Fruit fly (Drosophila melanogaster): Measurements from ENCODE around the gene CG9288.

Gene CG9288

DNA sequence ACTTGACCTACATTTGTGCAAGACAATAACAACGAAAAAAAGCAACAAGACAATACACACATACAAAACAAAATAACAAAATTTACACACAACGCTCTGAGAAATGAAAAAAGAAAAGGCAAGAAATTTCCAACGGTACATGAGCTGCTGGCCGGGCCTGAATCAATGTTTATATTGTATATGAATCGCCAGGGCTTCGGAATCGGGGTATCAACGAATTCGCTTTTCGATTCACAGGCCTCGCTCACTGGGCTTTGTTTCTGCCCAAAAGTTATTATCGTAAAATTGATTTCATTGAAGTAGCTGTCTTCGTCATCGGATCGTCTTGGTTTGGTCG is 36.9 kb downstream of the CG9288 start:
- TF ChIP-seq CG32006 (GFP tag; optimal IDR thresholded peaks at IDR 0.05) = no peak
- TF ChIP-seq Gug (GFP tag; IDR thresholded peaks at IDR 0.05) = no peak
- TF ChIP-seq eg (GFP tag; IDR thresholded peaks at IDR 0.05) = peak; percentile 73
- peak; percentile 12 for TF ChIP-seq Met (GFP tag; optimal IDR thresholded peaks at IDR 0.05)
- TF ChIP-seq Blimp-1 (GFP tag; optimal IDR thresholded peaks at IDR 0.05) = peak; percentile 74
- peak; percentile 36 for TF ChIP-seq CG6808 (GFP tag; optimal IDR thresholded peaks at IDR 0.05)
- TF ChIP-seq cyc (GFP tag; optimal IDR thresholded peaks at IDR 0.05) = peak; percentile 3
- TF ChIP-seq Eip78C (GFP tag) = peak; percentile 82
- peak; percentile 93 for TF ChIP-seq CG6854 (GFP tag; optimal IDR thresholded peaks at IDR 0.05)
- TF ChIP-seq CG10669 (GFP tag; optimal IDR thresholded peaks at IDR 0.05) = peak; percentile 18
- TF ChIP-seq net (GFP tag; optimal IDR thresholded peaks at IDR 0.05) = peak; percentile 60
- TF ChIP-seq dsx (GFP tag; optimal IDR thresholded peaks at IDR 0.05; ENCODE audit: poor library complexity, severe bottlenecking) = peak; percentile 4
- peak; percentile 67; the same call in 2 of the 3 replicates for TF ChIP-seq CG6163 (GFP tag; IDR thresholded peaks at IDR 0.05)
- TF ChIP-seq Smox (GFP tag; optimal IDR thresholded peaks at IDR 0.05) = peak; percentile 32
- TF ChIP-seq CG16779 (tag; optimal IDR thresholded peaks at IDR 0.05) = no peak
- TF ChIP-seq CG8632 (GFP tag; optimal IDR thresholded peaks at IDR 0.05) = peak; percentile 43
- TF ChIP-seq CG34406 (GFP tag; optimal IDR thresholded peaks at IDR 0.05) = peak; percentile 41
- peak; percentile 8 for TF ChIP-seq spab (GFP tag; optimal IDR thresholded peaks at IDR 0.05)
- TF ChIP-seq Hr38 (GFP tag; optimal IDR thresholded peaks at IDR 0.05) = no peak
- peak; percentile 27 for TF ChIP-seq fkh (GFP tag; optimal IDR thresholded peaks at IDR 0.05)
- TF ChIP-seq CG31627 (GFP tag; optimal IDR thresholded peaks at IDR 0.05) = no peak
- peak; percentile 20 for TF ChIP-seq Sox14 (GFP tag; optimal IDR thresholded peaks at IDR 0.05)
- peak; percentile 21 for TF ChIP-seq CG3919 (GFP tag; optimal IDR thresholded peaks at IDR 0.05)
- peak; percentile 29 for TF ChIP-seq svp (GFP tag)
- TF ChIP-seq vri (GFP tag; optimal IDR thresholded peaks at IDR 0.05) = peak; percentile 17
- TF ChIP-seq pdm3 (GFP tag; optimal IDR thresholded peaks at IDR 0.05) = peak; percentile 41
- peak; percentile 18 for TF ChIP-seq CG6792 (GFP tag; optimal IDR thresholded peaks at IDR 0.05)
- TF ChIP-seq Sox15 (GFP tag; optimal IDR thresholded peaks at IDR 0.05) = no peak
- peak; percentile 4 for TF ChIP-seq CG6276 (GFP tag; optimal IDR thresholded peaks at IDR 0.05)
- peak; percentile 73 for TF ChIP-seq Eip75B (GFP tag; optimal IDR thresholded peaks at IDR 0.05)
- TF ChIP-seq CG11902 (GFP tag; optimal IDR thresholded peaks at IDR 0.05) = no peak
- TF ChIP-seq CG8319 (GFP tag; optimal IDR thresholded peaks at IDR 0.05) = peak; percentile 0
- TF ChIP-seq CG3032 (tag; optimal IDR thresholded peaks at IDR 0.05) = peak; percentile 13
- peak; percentile 3 for TF ChIP-seq Ets96B (tag; optimal IDR thresholded peaks at IDR 0.05)
- peak; percentile 36; the same call in 1 of the 3 replicates for TF ChIP-seq CG8119 (GFP tag; IDR thresholded peaks at IDR 0.05)
- TF ChIP-seq lz (GFP tag; optimal IDR thresholded peaks at IDR 0.05) = peak; percentile 21
- peak; percentile 53 for TF ChIP-seq Sox102F (GFP tag; optimal IDR thresholded peaks at IDR 0.05)
- no peak for TF ChIP-seq CG1621 (tag; optimal IDR thresholded peaks at IDR 0.05)
- peak in 1 of 2 experiments; percentile 70 for TF ChIP-seq ss (GFP tag; optimal IDR thresholded peaks at IDR 0.05)
- TF ChIP-seq esn (GFP tag; optimal IDR thresholded peaks at IDR 0.05) = no peak
- peak; percentile 40 for TF ChIP-seq achi (GFP tag; optimal IDR thresholded peaks at IDR 0.05)
- no peak for TF ChIP-seq CG7368 (GFP tag; optimal IDR thresholded peaks at IDR 0.05)
- no peak for TF ChIP-seq Hr39 (GFP tag; optimal IDR thresholded peaks at IDR 0.05)
